Fruit fly (Drosophila melanogaster) whole organism: ENCODE results near the gene CG31909.

ENCODE experiments used
- Dll ChIP-seq: fragments of >200 bp; optimal IDR thresholded peaks from 2 replicates; lab custom pipeline; 2017
- psq ChIP-seq: fragments of >200 bp; optimal IDR thresholded peaks from 2 replicates; lab custom pipeline; 2017
- usp ChIP-seq: fragments of >200 bp; optimal IDR thresholded peaks from 2 replicates; lab custom pipeline; 2017; ENCODE audit warnings: missing biosample characterization, missing genetic modification characterization, mixed read lengths

DNA sequence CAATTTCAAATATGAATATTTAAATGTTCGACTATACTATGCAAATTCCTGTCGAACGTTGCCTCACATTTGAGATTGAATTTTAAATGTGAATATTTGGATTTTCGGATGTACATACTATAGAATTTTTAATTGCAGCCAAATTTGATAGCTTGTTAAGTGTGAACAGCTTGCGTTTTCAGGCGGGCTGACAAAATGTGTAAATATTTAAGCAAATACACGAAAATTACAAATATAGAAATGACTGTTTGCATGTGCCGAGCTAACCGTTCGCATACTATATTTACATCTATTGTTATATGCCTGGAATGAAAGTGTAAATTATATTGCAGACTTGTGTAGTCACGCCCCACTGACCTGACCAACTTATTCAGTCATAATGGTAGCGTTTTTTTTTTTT, 41.7 kb upstream of the CG31909 start:
- TF ChIP-seq usp (no peak), psq (lab: Kevin White, UChicago) (no peak), Dll (lab: Kevin White, UChicago) (no peak)
